Worm (Caenorhabditis elegans): ENCODE results near the gene anmt-2.

The anmt-2 gene

DNA sequence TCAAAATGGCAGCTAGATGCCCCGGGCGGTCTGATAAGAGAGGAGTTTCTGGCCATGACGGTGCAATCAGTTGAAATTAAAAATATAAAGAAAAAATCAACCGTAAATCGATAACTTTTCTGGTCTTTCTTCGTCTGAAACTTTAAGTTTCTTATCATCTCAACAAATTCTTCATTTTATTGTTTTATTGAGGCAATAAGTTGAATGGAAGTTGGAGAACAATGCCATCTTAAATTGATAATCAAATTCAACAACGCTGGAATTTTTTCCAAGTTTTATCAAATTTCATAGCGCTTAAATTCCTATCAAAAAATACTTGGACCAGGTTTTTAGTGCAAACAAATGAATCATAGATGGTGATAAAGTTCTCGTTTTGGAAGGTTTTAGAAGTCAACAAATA, 40.6 kb downstream of the anmt-2 start:
- TF ChIP-seq ztf-29 (GFP tag; IDR thresholded peaks at IDR 0.05) (no peak), ztf-23 (GFP tag; IDR thresholded peaks at IDR 0.05) (no peak), klf-2 (GFP tag; conservative IDR thresholded peaks at IDR 0.05) (no peak), T22C8.4 (GFP tag; IDR thresholded peaks at IDR 0.05) (no peak), ref-1 (GFP tag; conservative IDR thresholded peaks at IDR 0.05) (no peak), tab-1 (GFP tag; IDR thresholded peaks at IDR 0.05) (no peak), med-1 (GFP tag; optimal IDR thresholded peaks at IDR 0.05; ENCODE audit: insufficient read depth) (no peak), flt-1 (GFP tag; IDR thresholded peaks at IDR 0.05) (no peak), cog-1 (tag; optimal IDR thresholded peaks at IDR 0.05) (no peak)

DNA sequence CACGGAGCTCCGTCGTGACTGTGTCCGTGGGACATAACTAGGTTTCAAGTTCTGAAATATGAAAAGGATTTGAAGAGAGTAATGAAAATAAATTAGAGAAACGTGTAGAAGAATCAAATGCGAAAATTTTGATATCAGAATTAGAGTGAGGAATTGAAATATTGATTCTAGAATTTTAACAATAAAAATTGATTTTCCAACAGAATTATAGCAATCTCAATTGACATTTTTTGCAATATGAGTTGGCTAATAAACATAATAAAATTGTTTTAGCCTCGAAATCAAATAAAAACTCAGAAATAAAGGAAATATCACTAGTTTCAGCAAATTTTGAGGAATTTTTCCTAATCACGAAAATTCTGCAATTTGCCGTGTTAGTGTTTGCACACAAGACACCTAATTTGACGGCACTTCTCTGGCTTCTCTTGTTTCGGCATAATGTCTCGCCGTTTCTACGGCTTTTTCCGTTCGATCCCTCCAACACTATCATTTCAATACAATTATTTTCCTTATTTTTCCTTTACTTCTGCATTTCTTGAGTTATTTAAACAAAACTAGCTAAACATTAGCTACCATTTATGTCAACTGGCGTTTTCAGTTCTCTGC, 41.2 kb downstream of the anmt-2 start, which contains the start of gene nmt-1:
nmt-1 (minus strand) TSS at position 51 of the 606 bp plus-strand sequence.
- no peak for TF ChIP-seq ref-1 (GFP tag; conservative IDR thresholded peaks at IDR 0.05)
- no peak for TF ChIP-seq T22C8.4 (GFP tag; IDR thresholded peaks at IDR 0.05)
- TF ChIP-seq flt-1 (GFP tag; IDR thresholded peaks at IDR 0.05) = no peak
- no peak for TF ChIP-seq klf-2 (GFP tag; conservative IDR thresholded peaks at IDR 0.05)
- no peak for TF ChIP-seq ztf-23 (GFP tag; IDR thresholded peaks at IDR 0.05)
- TF ChIP-seq ztf-29 (GFP tag; IDR thresholded peaks at IDR 0.05) = no peak
- TF ChIP-seq tab-1 (GFP tag; IDR thresholded peaks at IDR 0.05) = no peak
- TF ChIP-seq cog-1 (tag; optimal IDR thresholded peaks at IDR 0.05) = no peak
- no peak for TF ChIP-seq med-1 (GFP tag; optimal IDR thresholded peaks at IDR 0.05; ENCODE audit: insufficient read depth)

DNA sequence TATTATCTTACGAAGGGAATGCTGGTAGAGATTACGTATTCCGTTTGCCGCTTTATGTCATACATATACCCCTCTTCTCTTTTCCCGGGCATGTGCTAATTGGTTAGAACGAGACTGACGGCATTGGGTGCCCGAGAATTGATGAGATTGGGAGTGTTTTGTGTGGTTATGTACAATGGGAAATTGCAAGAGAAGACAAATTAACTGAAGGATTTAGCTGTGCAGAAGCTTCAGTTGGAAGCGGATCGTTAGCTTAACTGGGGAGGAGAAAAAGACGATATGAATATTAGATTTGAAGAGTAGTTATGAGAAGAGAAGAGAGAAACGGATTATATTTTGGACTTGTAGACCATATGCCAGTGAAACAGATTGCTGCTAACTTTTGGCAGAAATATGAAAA, 47.4 kb downstream of the anmt-2 start:
- TF ChIP-seq T22C8.4 (GFP tag; IDR thresholded peaks at IDR 0.05) = no peak
- TF ChIP-seq ztf-29 (GFP tag; IDR thresholded peaks at IDR 0.05) = no peak
- TF ChIP-seq klf-2 (GFP tag; conservative IDR thresholded peaks at IDR 0.05) = no peak
- no peak for TF ChIP-seq tab-1 (GFP tag; IDR thresholded peaks at IDR 0.05)
- no peak for TF ChIP-seq flt-1 (GFP tag; IDR thresholded peaks at IDR 0.05)
- no peak for TF ChIP-seq med-1 (GFP tag; optimal IDR thresholded peaks at IDR 0.05; ENCODE audit: insufficient read depth)

DNA sequence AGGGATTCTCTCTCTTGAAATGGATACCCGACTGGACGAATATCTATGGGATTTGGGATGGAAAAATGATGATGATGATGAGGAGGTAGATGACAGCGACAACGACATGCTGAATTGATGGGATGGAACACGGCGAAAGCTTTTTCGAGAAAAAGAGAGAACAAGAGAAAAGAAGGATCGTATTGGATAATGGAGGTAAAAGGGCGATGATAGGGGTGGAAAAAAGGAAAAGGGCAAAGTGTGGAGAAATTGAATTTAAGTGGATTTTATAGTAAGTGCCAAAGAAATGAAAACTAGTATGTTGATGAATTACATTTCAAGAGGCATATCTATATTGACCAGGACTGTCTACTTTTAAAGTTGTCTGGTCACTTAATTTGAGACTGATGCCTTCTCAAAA, 51.7 kb downstream of the anmt-2 start:
- no peak for TF ChIP-seq tab-1 (GFP tag; IDR thresholded peaks at IDR 0.05)
- no peak for TF ChIP-seq flt-1 (GFP tag; IDR thresholded peaks at IDR 0.05)
- no peak for TF ChIP-seq ztf-29 (GFP tag; IDR thresholded peaks at IDR 0.05)
- TF ChIP-seq klf-2 (GFP tag; conservative IDR thresholded peaks at IDR 0.05) = no peak
- no peak for TF ChIP-seq T22C8.4 (GFP tag; IDR thresholded peaks at IDR 0.05)
- TF ChIP-seq ztf-23 (GFP tag; IDR thresholded peaks at IDR 0.05) = no peak
- TF ChIP-seq med-1 (GFP tag; optimal IDR thresholded peaks at IDR 0.05; ENCODE audit: insufficient read depth) = no peak

Measured in whole organism, midembryonic.